Fruit fly (Drosophila melanogaster) whole organism, embryonic: Measurements from ENCODE around the gene ND-B18.

Source experiments
- Abd-B ChIP-seq: fragments of 200-800 bp; sonication (Bioruptor generic); optimal IDR thresholded peaks from 2 replicates; lab custom pipeline; 2018; ENCODE audit warnings: missing biosample characterization, mild to moderate bottlenecking, missing genetic modification characterization, moderate library complexity
- Atf6 ChIP-seq: fragments of 200-800 bp; sonication (Bioruptor generic); IDR thresholded peaks from 2 replicates; pipeline ENCODE4 v1.3.6; 2022; ENCODE audit warnings: missing biosample characterization, missing genetic modification characterization
- B-H1 ChIP-seq: fragments of 200-800 bp; sonication (Bioruptor generic); IDR thresholded peaks from 3 replicates; pipeline ENCODE4 v1.3.6; 2022; ENCODE audit warnings: missing biosample characterization, missing genetic modification characterization
- BEAF-32 ChIP-seq: fragments of 200-800 bp; sonication (Bioruptor generic); optimal IDR thresholded peaks from 3 replicates; lab custom pipeline; 2017; ENCODE audit warnings: missing biosample characterization, missing genetic modification characterization, mild to moderate bottlenecking, moderate library complexity, missing genetic modification reagents
- CG10147 ChIP-seq: fragments of 200-800 bp; sonication (Bioruptor generic); optimal IDR thresholded peaks from 2 replicates; lab custom pipeline; 2019; ENCODE audit warnings: missing biosample characterization, mild to moderate bottlenecking, missing genetic modification characterization, moderate library complexity
- CG10654 ChIP-seq: fragments of 200-800 bp; sonication (Bioruptor generic); optimal IDR thresholded peaks from 2 replicates; lab custom pipeline; 2016; ENCODE audit warnings: missing biosample characterization, missing genetic modification characterization
- CG13424 ChIP-seq: fragments of 200-800 bp; sonication (Bioruptor generic); optimal IDR thresholded peaks from 2 replicates; lab custom pipeline; 2019; ENCODE audit warnings: missing biosample characterization, mild to moderate bottlenecking, missing genetic modification characterization, moderate library complexity
- CG1602 ChIP-seq: fragments of 200-800 bp; sonication (Bioruptor generic); optimal IDR thresholded peaks from 3 replicates; lab custom pipeline; 2016; ENCODE audit warnings: missing biosample characterization, missing genetic modification characterization
- CG1603 ChIP-seq: fragments of 200-800 bp; sonication (Bioruptor generic); optimal IDR thresholded peaks from 2 replicates; lab custom pipeline; 2019; ENCODE audit warnings: missing biosample characterization, mild to moderate bottlenecking, missing genetic modification characterization, moderate library complexity
- CG16815 ChIP-seq: fragments of 200-800 bp; sonication (Bioruptor generic); optimal IDR thresholded peaks from 3 replicates; lab custom pipeline; 2017; ENCODE audit warnings: missing biosample characterization, mild to moderate bottlenecking, missing genetic modification characterization
- CG17361 ChIP-seq: fragments of 200-800 bp; sonication (Bioruptor generic); IDR thresholded peaks from 3 replicates; pipeline ENCODE4 v1.3.6; 2022; ENCODE audit warnings: missing biosample characterization, missing genetic modification characterization
- CG17612 ChIP-seq: fragments of 200-800 bp; sonication (Bioruptor generic); IDR thresholded peaks from 2 replicates; pipeline ENCODE4 v1.3.6; 2022; ENCODE audit warnings: missing biosample characterization, missing genetic modification characterization
- CG1832 ChIP-seq: fragments of 200-800 bp; sonication (Bioruptor generic); optimal IDR thresholded peaks from 2 replicates; lab custom pipeline; 2017; ENCODE audit warnings: missing biosample characterization, mild to moderate bottlenecking, missing genetic modification characterization, inconsistent platforms
- CG2120 ChIP-seq: fragments of 200-800 bp; sonication (Bioruptor generic); optimal IDR thresholded peaks from 3 replicates; lab custom pipeline; 2016; ENCODE audit warnings: missing biosample characterization, missing genetic modification characterization
- CG2712 ChIP-seq: fragments of 200-800 bp; optimal IDR thresholded peaks from 3 replicates; lab custom pipeline; 2019; ENCODE audit warnings: missing biosample characterization, mild to moderate bottlenecking, missing genetic modification characterization, moderate library complexity
- CG30431 ChIP-seq: fragments of 200-800 bp; sonication (Bioruptor generic); optimal IDR thresholded peaks from 2 replicates; lab custom pipeline; 2017; ENCODE audit warnings: missing biosample characterization, missing genetic modification characterization
- CG31388 ChIP-seq: fragments of 200-800 bp; sonication (Bioruptor generic); optimal IDR thresholded peaks from 2 replicates; lab custom pipeline; 2016; ENCODE audit warnings: missing biosample characterization, missing genetic modification characterization
- CG3407 ChIP-seq: fragments of 200-800 bp; sonication (Bioruptor generic); optimal IDR thresholded peaks from 2 replicates; lab custom pipeline; 2018; ENCODE audit warnings: missing biosample characterization, mild to moderate bottlenecking, missing genetic modification characterization
- CG3847 ChIP-seq: fragments of 200-800 bp; sonication (Bioruptor generic); IDR thresholded peaks from 2 replicates; pipeline ENCODE4 v1.3.6; 2022; ENCODE audit warnings: missing biosample characterization, missing genetic modification characterization
- CG4282 ChIP-seq: fragments of 200-800 bp; sonication (Bioruptor generic); optimal IDR thresholded peaks from 2 replicates; lab custom pipeline; 2016; ENCODE audit warnings: missing biosample characterization, missing genetic modification characterization
- CG4328 ChIP-seq: fragments of 200-800 bp; sonication (Bioruptor generic); optimal IDR thresholded peaks from 3 replicates; lab custom pipeline; 2017; ENCODE audit warnings: missing biosample characterization, missing genetic modification reagents, missing genetic modification characterization
- CG4360 ChIP-seq: fragments of 200-800 bp; sonication (Bioruptor generic); IDR thresholded peaks from 2 replicates; pipeline ENCODE4 v1.3.6; 2022; ENCODE audit warnings: missing biosample characterization, missing genetic modification characterization
- CG7372 ChIP-seq: fragments of 200-800 bp; sonication (Bioruptor generic); IDR thresholded peaks from 2 replicates; pipeline ENCODE4 v1.3.6; 2022; ENCODE audit warnings: missing biosample characterization, missing genetic modification characterization
- CG8478 ChIP-seq: fragments of >200 bp; optimal IDR thresholded peaks from 2 replicates; lab custom pipeline; 2018
- CG8924 ChIP-seq: fragments of 200-800 bp; optimal IDR thresholded peaks from 3 replicates; lab custom pipeline; 2019; ENCODE audit warnings: missing biosample characterization, mild to moderate bottlenecking, missing genetic modification characterization, moderate library complexity
- CG8944 ChIP-seq: fragments of 200-800 bp; sonication (Bioruptor generic); optimal IDR thresholded peaks from 3 replicates; lab custom pipeline; 2016; ENCODE audit warnings: missing biosample characterization, missing genetic modification characterization
- CHES-1-like ChIP-seq: fragments of 200-800 bp; sonication (Bioruptor generic); optimal IDR thresholded peaks from 2 replicates; lab custom pipeline; 2016; ENCODE audit warnings: missing biosample characterization, missing genetic modification characterization
- Chrac-16 ChIP-seq: fragments of 200-800 bp; sonication (Bioruptor generic); optimal IDR thresholded peaks from 3 replicates; lab custom pipeline; 2016; ENCODE audit warnings: missing biosample characterization, missing genetic modification characterization
- CoRest ChIP-seq: fragments of 200-800 bp; sonication (Bioruptor generic); optimal IDR thresholded peaks from 3 replicates; lab custom pipeline; 2018; ENCODE audit warnings: missing biosample characterization, mild to moderate bottlenecking, missing genetic modification characterization, moderate library complexity
- Dad ChIP-seq: fragments of 200-800 bp; sonication (Bioruptor generic); optimal IDR thresholded peaks from 3 replicates; lab custom pipeline; 2016; ENCODE audit warnings: missing biosample characterization, missing genetic modification characterization
- Doc2 ChIP-seq: fragments of 200-800 bp; sonication (Bioruptor generic); IDR thresholded peaks from 2 replicates; pipeline ENCODE4 v1.3.6; 2022; ENCODE audit warnings: missing biosample characterization, missing genetic modification characterization
- Hr3 ChIP-seq: fragments of 200-800 bp; sonication (Bioruptor generic); optimal IDR thresholded peaks from 3 replicates; lab custom pipeline; 2016; ENCODE audit warnings: missing biosample characterization, missing genetic modification characterization
- Lim3 ChIP-seq: fragments of 200-800 bp; sonication (Bioruptor generic); IDR thresholded peaks from 2 replicates; pipeline ENCODE4 v1.3.6; 2022; ENCODE audit warnings: missing biosample characterization, missing genetic modification characterization
- MBD-R2 ChIP-seq: fragments of 200-800 bp; sonication (Bioruptor generic); IDR thresholded peaks from 2 replicates; pipeline ENCODE4 v1.3.6; 2022; ENCODE audit warnings: missing biosample characterization, missing genetic modification characterization
- Nf-YA ChIP-seq: fragments of 200-800 bp; sonication (Bioruptor generic); IDR thresholded peaks from 2 replicates; pipeline ENCODE4 v1.3.6; 2022; ENCODE audit warnings: missing biosample characterization, missing genetic modification characterization
- Oli ChIP-seq: fragments of 200-800 bp; sonication (Bioruptor generic); optimal IDR thresholded peaks from 2 replicates; lab custom pipeline; 2018; ENCODE audit warnings: missing biosample characterization, mild to moderate bottlenecking, missing genetic modification characterization, moderate library complexity
- Spps ChIP-seq: fragments of 200-800 bp; sonication (Bioruptor generic); optimal IDR thresholded peaks from 2 replicates; lab custom pipeline; 2018; ENCODE audit warnings: missing biosample characterization, mild to moderate bottlenecking, missing genetic modification characterization
- ap ChIP-seq: fragments of 200-800 bp; sonication (Bioruptor generic); IDR thresholded peaks from 2 replicates; pipeline ENCODE4 v1.3.6; 2022; ENCODE audit warnings: missing biosample characterization, missing genetic modification characterization
- ato ChIP-seq: fragments of 200-800 bp; sonication (Bioruptor generic); IDR thresholded peaks from 2 replicates; pipeline ENCODE4 v1.3.6; 2022; ENCODE audit warnings: missing biosample characterization, missing genetic modification characterization; ENCODE audit not compliant: partially characterized antibody
- cato ChIP-seq: fragments of 200-800 bp; sonication (Bioruptor generic); optimal IDR thresholded peaks from 2 replicates; lab custom pipeline; 2016; ENCODE audit warnings: missing biosample characterization, missing genetic modification characterization, borderline replicate concordance
- crp ChIP-seq, 2 experiments: fragments of 200-800 bp; sonication (Bioruptor generic); optimal IDR thresholded peaks; 2 replicates in 1 of 2; 3 replicates in 1 of 2; lab custom pipeline; 2017; ENCODE audit warnings: missing biosample characterization in 2 of 2, missing genetic modification characterization in 2 of 2, mild to moderate bottlenecking in 1 of 2, moderate library complexity in 1 of 2
- fd96Cb ChIP-seq: fragments of 200-800 bp; sonication (Bioruptor generic); optimal IDR thresholded peaks from 2 replicates; lab custom pipeline; 2018; ENCODE audit warnings: missing biosample characterization, mild to moderate bottlenecking, missing genetic modification characterization, moderate library complexity
- her ChIP-seq: fragments of 200-800 bp; sonication (Bioruptor generic); optimal IDR thresholded peaks from 2 replicates; lab custom pipeline; 2016; ENCODE audit warnings: missing biosample characterization, missing genetic modification characterization
- lab ChIP-seq: fragments of 200-800 bp; sonication (Bioruptor generic); optimal IDR thresholded peaks from 3 replicates; lab custom pipeline; 2017; ENCODE audit warnings: missing biosample characterization, missing genetic modification characterization, mild to moderate bottlenecking, moderate library complexity, missing genetic modification reagents
- nmo ChIP-seq: fragments of 200-800 bp; sonication (Bioruptor generic); optimal IDR thresholded peaks from 2 replicates; lab custom pipeline; 2018; ENCODE audit warnings: missing biosample characterization, mild to moderate bottlenecking, missing genetic modification characterization, moderate library complexity
- pros ChIP-seq: fragments of 200-800 bp; sonication (Bioruptor generic); optimal IDR thresholded peaks from 3 replicates; lab custom pipeline; 2019; ENCODE audit warnings: missing biosample characterization, mild to moderate bottlenecking, missing genetic modification characterization, moderate library complexity
- sd ChIP-seq: fragments of 200-800 bp; sonication (Bioruptor generic); optimal IDR thresholded peaks from 3 replicates; lab custom pipeline; 2018; ENCODE audit warnings: missing biosample characterization, mild to moderate bottlenecking, missing genetic modification characterization, moderate library complexity
- seq ChIP-seq: fragments of 200-800 bp; sonication (Bioruptor generic); IDR thresholded peaks from 2 replicates; pipeline ENCODE4 v1.3.6; 2022; ENCODE audit warnings: missing biosample characterization, missing genetic modification characterization
- tll ChIP-seq, 2 experiments: fragments of 200-800 bp in 1 of 2; fragments of >200 bp in 1 of 2; sonication (Bioruptor generic) in 1 of 2; optimal IDR thresholded peaks; 2 replicates each; lab custom pipeline; 2017 to 2019; ENCODE audit warnings: missing biosample characterization in 2 of 2, missing genetic modification characterization in 2 of 2, mild to moderate bottlenecking in 1 of 2, moderate library complexity in 1 of 2

The ND-B18 gene

dm6 chrX:15043013-15043699 lies 20.4 kb upstream of the ND-B18 start (continued):
- TF ChIP-seq B-H1 (GFP tag; lab: Robert Waterston, UW) (peak; percentile 70; the same call in 1 of the 3 replicates), CG4360 (peak; percentile 72), Lim3 (no peak), CG16815 (GFP tag; lab: Kevin White, UChicago) (no peak), Nf-YA (GFP tag; lab: Robert Waterston, UW) (peak; percentile 82), Oli (tag; lab: Kevin White, UChicago) (peak; percentile 56), Doc2 (GFP tag; lab: Robert Waterston, UW) (no peak), CG8924 (tag; lab: Kevin White, UChicago) (peak; percentile 71), lab (peak; percentile 95), CG10654 (peak; percentile 83), pros (GFP tag; lab: Kevin White, UChicago) (no peak), CG2120 (peak; percentile 39), sd (tag; lab: Kevin White, UChicago) (peak; percentile 44), CG4328 (GFP tag; lab: Kevin White, UChicago) (peak; percentile 88), CG10147 (GFP tag; lab: Kevin White, UChicago) (peak; percentile 5), Abd-B (GFP tag; lab: Kevin White, UChicago) (no peak), CG1603 (peak; percentile 88), Hr3 (GFP tag; lab: Kevin White, UChicago) (peak; percentile 36), CG8478 (lab: Kevin White, UChicago) (no peak), cato (GFP tag; lab: Kevin White, UChicago) (peak; percentile 52), BEAF-32 (GFP tag; lab: Kevin White, UChicago) (no peak), CG4282 (GFP tag; lab: Kevin White, UChicago) (no peak), seq (peak; percentile 87), CG1602 (GFP tag; lab: Kevin White, UChicago) (peak; percentile 61), CG17361 (GFP tag; lab: Robert Waterston, UW) (peak; percentile 57; the same call in 2 of the 3 replicates), CG7372 (GFP tag; lab: Robert Waterston, UW) (no peak; the same call in 1 of the 2 replicates), CG17612 (GFP tag; lab: Robert Waterston, UW) (peak; percentile 57; the same call in 1 of the 2 replicates), CoRest (peak; percentile 65), fd96Cb (peak; percentile 50), ap (peak; percentile 52; the same call in 1 of the 2 replicates), Atf6 (GFP tag; lab: Robert Waterston, UW) (peak; percentile 78), nmo (GFP tag; lab: Kevin White, UChicago) (no peak), CG31388 (GFP tag; lab: Kevin White, UChicago) (no peak), MBD-R2 (GFP tag; lab: Robert Waterston, UW) (peak; percentile 31; the same call in 1 of the 2 replicates), crp (GFP tag; optimal IDR thresholded peaks at IDR 0.05; lab: Kevin White, UChicago) (peak in 1 of 2 experiments; percentile 46), CG2712 (tag; lab: Kevin White, UChicago) (peak; percentile 64), CG30431 (GFP tag; lab: Kevin White, UChicago) (peak; percentile 46), her (GFP tag; lab: Kevin White, UChicago) (peak; percentile 21), CG8944 (GFP tag; lab: Kevin White, UChicago) (peak; percentile 81), CG3407 (GFP tag; lab: Kevin White, UChicago) (peak; percentile 96), Chrac-16 (GFP tag; lab: Kevin White, UChicago) (no peak), ato (GFP tag; lab: Robert Waterston, UW) (no peak), CHES-1-like (peak; percentile 79), CG1832 (GFP tag; lab: Kevin White, UChicago) (no peak), CG13424 (tag; lab: Kevin White, UChicago) (peak; percentile 75), Spps (tag; lab: Kevin White, UChicago) (peak; percentile 59), CG3847 (GFP tag; lab: Robert Waterston, UW) (no peak), Dad (GFP tag; lab: Kevin White, UChicago) (peak; percentile 54), tll (GFP tag; optimal IDR thresholded peaks at IDR 0.05; lab: Kevin White, UChicago) (no peak)
